Fruit fly (Drosophila melanogaster) Kc167 (cell line): ENCODE results near the gene tzn.

Experiments used
- Myc ChIP-seq: fragments of >200 bp; optimal IDR thresholded peaks from 2 replicates; lab custom pipeline; 2017; ENCODE audit warnings: missing external identifiers
- Sin3A ChIP-seq: fragments of >200 bp; optimal IDR thresholded peaks from 2 replicates; lab custom pipeline; 2018; ENCODE audit warnings: missing external identifiers
- h ChIP-seq: fragments of >200 bp; optimal IDR thresholded peaks from 3 replicates; lab custom pipeline; 2018; ENCODE audit warnings: missing external identifiers
- insv ChIP-seq: fragments of >200 bp; optimal IDR thresholded peaks from 3 replicates; lab custom pipeline; 2018; ENCODE audit warnings: missing external identifiers
- psq ChIP-seq: fragments of >200 bp; optimal IDR thresholded peaks from 2 replicates; lab custom pipeline; 2017; ENCODE audit warnings: missing external identifiers
- ttk ChIP-seq: sonication (Bioruptor generic); optimal IDR thresholded peaks from 2 replicates; lab custom pipeline; 2017; ENCODE audit warnings: missing external identifiers

tzn gene

DNA sequence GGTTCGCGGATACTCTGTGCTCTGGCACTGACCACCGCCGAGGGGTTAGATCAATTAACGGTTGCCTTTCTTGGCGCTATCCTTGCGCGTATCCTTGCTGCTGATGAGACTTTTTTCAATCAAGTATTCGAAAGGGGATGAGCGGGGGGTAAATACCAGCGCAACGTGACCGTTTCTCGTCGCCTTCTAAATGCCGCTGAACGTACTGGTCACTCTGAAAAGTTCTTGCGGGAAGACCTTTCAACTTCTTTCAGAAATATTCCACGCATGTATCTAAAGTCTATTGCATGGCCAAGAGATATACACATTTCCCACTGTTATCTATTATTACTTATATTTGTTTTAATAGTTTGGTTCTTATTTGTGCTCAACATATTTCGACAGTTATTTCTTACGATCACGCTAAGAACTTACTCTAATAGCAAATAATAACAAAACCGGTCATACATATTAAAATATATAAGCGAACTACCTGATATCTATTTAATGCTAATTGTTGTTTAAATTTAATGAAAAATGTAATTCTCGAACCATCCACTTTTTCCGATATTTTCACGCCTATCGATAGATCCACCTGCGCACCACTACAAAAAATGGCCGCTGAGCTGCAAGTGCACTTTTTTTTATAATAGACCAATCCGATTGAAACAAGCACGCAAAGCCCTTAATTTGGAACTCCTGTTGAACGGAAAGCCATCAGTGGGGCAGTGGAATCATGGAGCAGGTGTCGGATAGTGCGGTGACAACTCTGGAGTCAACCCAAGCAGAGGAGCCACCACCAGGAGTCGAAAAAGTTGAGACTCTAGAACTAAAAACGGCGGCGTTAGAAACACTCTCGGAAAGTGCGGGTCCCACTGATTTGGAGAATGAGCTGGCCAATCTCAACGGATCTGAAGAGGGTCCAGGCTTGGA, 10.9 kb downstream of the tzn start, which contains the start of the genes CG3634 and HIPP1:
CG3634 (minus strand) TSS at position 185 of the 912 bp plus-strand sequence.
HIPP1 (plus strand) TSS at position 582 of the 912 bp plus-strand sequence.
- TF ChIP-seq Myc (lab: Kevin White, UChicago) = no peak
- TF ChIP-seq psq = no peak
- TF ChIP-seq ttk (lab: Kevin White, UChicago) = no peak
- no peak for TF ChIP-seq Sin3A (lab: Kevin White, UChicago)
- no peak for TF ChIP-seq h (lab: Kevin White, UChicago)
- no peak for TF ChIP-seq insv (lab: Kevin White, UChicago)

DNA sequence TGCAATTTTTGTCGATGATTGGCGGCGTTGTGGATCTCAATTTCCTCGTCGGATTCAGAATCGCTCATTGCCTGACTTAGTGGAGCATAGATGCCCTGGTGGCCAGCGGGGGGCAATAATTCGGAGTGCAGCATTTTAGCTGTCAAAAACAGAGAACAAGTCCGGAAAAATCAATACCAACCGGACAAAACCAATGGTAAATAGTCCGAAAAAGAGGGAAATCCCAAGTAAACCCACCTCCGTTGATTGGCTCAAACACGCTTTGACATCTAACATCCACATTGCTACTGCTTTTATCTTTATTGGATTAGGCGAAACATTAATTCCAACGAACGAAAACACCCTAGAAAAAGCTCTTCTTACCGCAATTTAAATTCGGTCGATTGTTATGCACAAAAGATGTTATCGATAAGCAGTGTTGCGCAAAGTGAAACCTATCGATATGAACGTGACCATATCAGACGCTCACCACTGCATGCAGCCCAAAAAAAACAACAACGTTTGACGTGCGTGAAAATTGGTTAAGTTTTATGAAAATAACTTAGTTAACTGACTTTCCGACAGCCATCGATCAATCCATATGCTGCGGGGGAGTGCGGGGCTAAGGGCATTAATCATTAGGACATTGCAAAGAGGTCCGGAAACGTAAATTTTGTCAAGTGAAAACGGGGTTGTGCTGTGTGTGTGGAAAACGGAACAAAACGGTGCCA, 17.4 kb downstream of the tzn start, which contains the start of the genes CG3618 and Pka-R1:
CG3618 (minus strand) TSS at position 410 of the 710 bp plus-strand sequence.
Pka-R1 (plus strand) TSS at position 453 of the 710 bp plus-strand sequence.
- TF ChIP-seq h (lab: Kevin White, UChicago) = no peak
- no peak for TF ChIP-seq ttk (lab: Kevin White, UChicago)
- no peak for TF ChIP-seq Myc (lab: Kevin White, UChicago)
- no peak for TF ChIP-seq insv (lab: Kevin White, UChicago)
- TF ChIP-seq Sin3A (lab: Kevin White, UChicago) = no peak
- TF ChIP-seq psq = no peak

DNA sequence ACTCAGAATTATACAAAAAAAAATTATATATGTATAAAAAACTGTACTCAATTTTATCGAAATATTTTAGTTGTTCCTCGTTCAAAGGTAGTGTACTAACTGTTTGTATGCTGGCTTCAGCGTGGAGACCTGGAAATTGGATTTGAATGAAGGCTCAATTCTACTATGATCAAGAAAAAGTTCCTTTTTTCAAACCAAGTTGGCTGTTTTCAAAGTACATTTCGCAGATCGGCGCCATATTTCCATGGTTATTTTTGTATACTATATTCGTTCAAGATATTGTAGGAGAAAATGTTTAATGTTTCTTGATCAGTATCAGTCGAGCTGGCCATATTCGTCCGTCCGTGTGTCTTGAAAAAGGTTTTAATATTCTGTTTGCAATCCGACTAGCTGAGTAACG, 19.5 kb downstream of the tzn start, which contains the start of gene Mst77F:
Mst77F (minus strand) TSS at position 101 of the 400 bp plus-strand sequence.
- no peak for TF ChIP-seq Sin3A (lab: Kevin White, UChicago)
- no peak for TF ChIP-seq Myc (lab: Kevin White, UChicago)
- TF ChIP-seq ttk (lab: Kevin White, UChicago) = no peak
- no peak for TF ChIP-seq h (lab: Kevin White, UChicago)
- TF ChIP-seq psq = no peak
- TF ChIP-seq insv (lab: Kevin White, UChicago) = no peak

- TF ChIP-seq insv (lab: Kevin White, UChicago) (no peak), Myc (lab: Kevin White, UChicago) (no peak), Sin3A (lab: Kevin White, UChicago) (no peak)
Measured at dm6 chr3L:20823206-20823803, 24.9 kb downstream of the tzn start.

- TF ChIP-seq Myc (lab: Kevin White, UChicago) (no peak), psq (no peak), ttk (lab: Kevin White, UChicago) (no peak), insv (lab: Kevin White, UChicago) (no peak), h (lab: Kevin White, UChicago) (no peak), Sin3A (lab: Kevin White, UChicago) (no peak)
Measured at dm6 chr3L:20826950-20827910, 28.8 kb downstream of the tzn start.

DNA sequence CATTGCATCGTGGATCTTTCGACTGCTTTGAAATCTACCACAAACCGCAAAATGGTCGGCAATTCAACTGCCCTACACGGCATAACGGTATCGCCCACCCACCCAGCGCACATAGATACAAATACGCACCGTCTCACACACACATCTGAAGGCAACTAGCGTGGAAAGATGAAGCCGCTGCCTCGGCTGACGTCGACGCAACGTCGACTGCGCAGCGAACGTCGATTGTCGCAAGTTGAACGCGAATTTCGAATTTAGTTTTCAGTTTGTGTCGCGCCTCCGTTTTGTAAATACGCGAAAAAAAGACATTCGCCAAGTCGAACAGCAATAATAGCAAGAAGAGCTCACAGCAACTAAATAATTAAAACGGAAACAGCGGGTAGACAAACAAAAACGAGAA, 29.5 kb downstream of the tzn start:
- TF ChIP-seq insv (lab: Kevin White, UChicago) (no peak), Myc (lab: Kevin White, UChicago) (no peak), ttk (lab: Kevin White, UChicago) (no peak), Sin3A (lab: Kevin White, UChicago) (no peak), psq (no peak), h (lab: Kevin White, UChicago) (no peak)

DNA sequence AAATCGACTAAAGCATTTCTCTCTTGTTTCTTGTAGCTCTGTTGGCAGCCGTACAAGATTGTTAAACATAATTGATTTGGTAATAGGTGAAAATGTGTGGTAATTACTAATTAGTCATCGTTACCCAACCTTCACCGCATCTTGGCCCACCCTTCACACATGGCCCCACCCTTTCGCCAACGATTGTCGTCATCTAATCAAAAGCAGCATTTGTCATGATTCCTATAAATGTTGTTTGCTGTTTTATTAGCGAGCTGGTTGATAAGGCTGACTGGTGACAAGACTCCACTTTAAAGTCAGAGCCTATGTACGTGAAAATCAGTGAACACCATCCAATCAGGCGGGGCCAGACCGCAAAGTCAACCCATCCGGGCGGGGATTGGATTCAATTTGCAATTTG, 31.9 kb downstream of the tzn start:
- TF ChIP-seq h (lab: Kevin White, UChicago) (no peak), psq (no peak), ttk (lab: Kevin White, UChicago) (no peak), insv (lab: Kevin White, UChicago) (no peak), Sin3A (lab: Kevin White, UChicago) (no peak), Myc (lab: Kevin White, UChicago) (no peak)

DNA sequence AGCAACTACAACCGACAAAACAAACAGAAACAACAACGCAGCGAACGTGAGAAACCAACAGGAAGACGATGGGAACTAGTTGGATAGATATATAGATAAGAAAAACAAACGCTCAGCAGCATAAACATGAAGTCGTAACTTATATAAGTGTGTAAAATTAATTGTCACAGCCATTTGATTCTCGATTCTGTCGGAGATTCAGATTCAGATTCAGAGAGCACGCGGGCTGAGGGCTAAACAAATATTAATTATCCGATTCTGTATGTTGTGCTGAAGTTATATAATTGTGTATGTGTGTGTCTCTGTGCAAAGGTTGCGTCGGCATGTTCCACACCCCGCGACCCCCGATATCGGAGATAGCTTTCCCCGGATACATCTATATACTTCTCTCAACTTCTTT, 35.7 kb downstream of the tzn start:
- TF ChIP-seq ttk (lab: Kevin White, UChicago) = no peak
- no peak for TF ChIP-seq psq

DNA sequence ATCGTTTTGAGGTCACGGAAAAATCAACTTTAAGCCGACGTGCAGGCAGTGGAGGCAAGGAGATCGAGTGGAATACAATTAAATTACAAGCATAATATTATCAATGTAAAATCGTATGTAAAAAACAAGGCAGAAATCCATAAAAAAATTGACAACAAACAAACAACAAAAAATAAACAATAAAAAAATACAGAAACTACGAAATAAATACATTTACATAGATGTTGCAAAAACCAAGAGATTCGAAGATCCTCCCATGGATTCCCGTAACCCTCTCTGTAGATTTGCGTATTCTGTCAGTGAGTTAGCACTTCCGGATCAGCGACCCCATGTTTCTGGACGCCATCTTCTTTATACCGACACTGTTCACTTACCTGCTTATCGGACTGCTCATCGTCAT, 37.4 kb downstream of the tzn start, which contains the start of gene CG3288:
CG3288 (plus strand) TSS at position 301 of the 400 bp plus-strand sequence.
- TF ChIP-seq ttk (lab: Kevin White, UChicago) (no peak), h (lab: Kevin White, UChicago) (no peak), insv (lab: Kevin White, UChicago) (no peak), Myc (lab: Kevin White, UChicago) (no peak), Sin3A (lab: Kevin White, UChicago) (no peak), psq (no peak)
